Worm (Caenorhabditis elegans): ENCODE results near the gene C18A3.7.

- TF ChIP-seq unc-39 (tag; optimal IDR thresholded peaks at IDR 0.05) = no peak
- TF ChIP-seq nhr-12 (tag; optimal IDR thresholded peaks at IDR 0.05) = no peak
- no peak for TF ChIP-seq lin-39 (tag; optimal IDR thresholded peaks at IDR 0.05)
- TF ChIP-seq mdl-1 (tag; optimal IDR thresholded peaks at IDR 0.05) = no peak
- no peak for TF ChIP-seq nhr-25 (tag; optimal IDR thresholded peaks at IDR 0.05)
- TF ChIP-seq ceh-82 (tag; optimal IDR thresholded peaks at IDR 0.05) = no peak
- no peak for TF ChIP-seq ceh-9 (tag; optimal IDR thresholded peaks at IDR 0.05)
- TF ChIP-seq nhr-43 (tag; optimal IDR thresholded peaks at IDR 0.05; ENCODE audit: poor library complexity, severe bottlenecking) = no peak
Observed at ce11 chrII:5707532-5707931, 22.7 kb downstream of the C18A3.7 start, which contains the start of gene osta-2.

All from whole organism, L3 larva.